Worm (Caenorhabditis elegans): ENCODE data around the gene gei-6.

The gei-6 gene

DNA sequence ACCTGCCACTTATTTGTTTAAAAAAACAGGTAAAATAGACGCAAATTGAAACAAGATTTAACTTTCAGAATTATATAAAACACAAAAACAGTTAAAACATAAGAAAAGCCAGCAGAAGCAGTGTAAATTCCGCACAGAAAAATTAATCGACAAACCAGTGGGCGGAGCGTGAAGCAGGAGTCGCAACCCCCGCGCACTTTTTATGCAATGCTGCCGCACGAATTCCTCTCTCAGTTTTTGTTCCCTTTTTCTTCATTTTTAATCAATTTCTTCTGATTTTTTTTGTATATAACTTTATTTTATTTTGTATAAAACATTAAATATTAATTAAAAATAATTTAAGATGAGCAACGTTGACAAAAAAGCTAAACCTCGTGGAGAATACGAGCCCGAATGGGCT is at the start of gene gei-6, which contains the start of gene krr-1:
gei-6 (minus strand) TSS at position 2 of the 400 bp plus-strand sequence.
krr-1 (plus strand) TSS at position 344 of the 400 bp plus-strand sequence.
- TF ChIP-seq nfya-1 (tag; optimal IDR thresholded peaks at IDR 0.05; ENCODE audit: insufficient read depth) (peak; percentile 58), tbx-2 (tag; optimal IDR thresholded peaks at IDR 0.05) (no peak), nhr-11 (tag; optimal IDR thresholded peaks at IDR 0.05) (no peak), ceh-9 (tag; optimal IDR thresholded peaks at IDR 0.05) (no peak), elt-2 (tag; optimal IDR thresholded peaks at IDR 0.05) (peak; percentile 14), lin-39 (tag; optimal IDR thresholded peaks at IDR 0.05) (peak; percentile 12), sea-2 (GFP tag; optimal IDR thresholded peaks at IDR 0.05) (no peak), pha-4 (tag; optimal IDR thresholded peaks at IDR 0.05) (peak; percentile 65), R02D3.7 (tag; optimal IDR thresholded peaks at IDR 0.05) (peak; percentile 17), hmg-11 (tag; optimal IDR thresholded peaks at IDR 0.05) (peak; percentile 73), lin-15B (tag; optimal IDR thresholded peaks at IDR 0.05) (peak; percentile 78), nhr-43 (tag; optimal IDR thresholded peaks at IDR 0.05; ENCODE audit: poor library complexity, severe bottlenecking) (peak; percentile 20), nhr-23 (tag; optimal IDR thresholded peaks at IDR 0.05) (peak; percentile 50)

DNA sequence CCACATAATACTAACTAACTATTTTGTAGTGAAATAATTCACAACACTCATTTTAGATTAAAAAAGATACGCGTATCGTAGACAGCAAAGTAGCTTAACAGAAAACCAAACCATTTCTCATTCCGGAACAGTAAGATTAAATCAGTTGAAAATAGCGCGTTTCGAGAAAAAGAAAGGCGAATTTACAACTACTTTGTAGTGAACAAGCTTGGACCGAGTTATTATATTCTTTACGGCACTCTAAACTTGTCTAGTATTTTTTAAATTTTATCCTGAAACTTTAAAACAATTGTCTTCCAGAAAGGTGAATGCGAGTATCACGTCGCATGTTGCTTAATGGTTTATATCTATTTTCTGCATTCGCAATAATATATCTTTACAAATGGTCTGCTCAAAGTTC is 48.4 kb upstream of the gei-6 start, which contains the start of gene C13A2.4:
C13A2.4 (plus strand) TSS at position 301 of the 400 bp plus-strand sequence.
- TF ChIP-seq pqm-1 (tag; optimal IDR thresholded peaks at IDR 0.05) (no peak), mml-1 (tag; optimal IDR thresholded peaks at IDR 0.05) (no peak), elt-1 (tag; optimal IDR thresholded peaks at IDR 0.05) (no peak), ztf-11 (tag; optimal IDR thresholded peaks at IDR 0.05) (no peak), nhr-43 (tag; optimal IDR thresholded peaks at IDR 0.05; ENCODE audit: poor library complexity, severe bottlenecking) (no peak), egl-27 (tag; optimal IDR thresholded peaks at IDR 0.05) (no peak), fkh-2 (tag; optimal IDR thresholded peaks at IDR 0.05) (no peak), snpc-4 (tag; optimal IDR thresholded peaks at IDR 0.05) (no peak), elt-3 (tag; optimal IDR thresholded peaks at IDR 0.05) (no peak), unc-39 (tag; optimal IDR thresholded peaks at IDR 0.05) (no peak), skn-1 (tag; optimal IDR thresholded peaks at IDR 0.05) (no peak), nhr-28 (tag; optimal IDR thresholded peaks at IDR 0.05) (no peak), elt-2 (tag; optimal IDR thresholded peaks at IDR 0.05) (no peak), ceh-28 (tag; optimal IDR thresholded peaks at IDR 0.05) (no peak), ama-1 (optimal IDR thresholded peaks at IDR 0.05) (no peak), aly-2 (tag; optimal IDR thresholded peaks at IDR 0.05) (no peak), fos-1 (tag; optimal IDR thresholded peaks at IDR 0.05) (no peak), hmg-11 (tag; optimal IDR thresholded peaks at IDR 0.05) (no peak), ceh-9 (tag; optimal IDR thresholded peaks at IDR 0.05) (no peak)

DNA sequence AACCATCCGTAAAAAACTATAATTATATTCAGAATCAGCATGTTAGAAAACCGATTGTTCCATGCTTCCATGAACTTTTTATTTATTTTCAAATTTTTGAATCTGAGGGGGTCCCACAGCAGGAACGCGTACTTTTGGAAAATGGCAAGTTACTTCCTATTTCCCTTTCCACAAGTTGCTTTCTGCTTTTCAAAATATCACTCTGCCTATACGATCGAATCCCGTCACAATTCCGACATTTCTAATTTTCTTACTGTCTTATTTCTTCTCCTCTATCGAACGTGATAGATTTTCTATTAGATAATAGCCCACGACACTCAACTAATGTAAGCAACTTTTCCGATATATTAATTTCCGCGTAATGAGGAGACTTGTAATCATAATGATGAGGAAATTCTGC is 44.8 kb upstream of the gei-6 start, which contains the start of gene C13A2.5:
C13A2.5 (plus strand) TSS at position 301 of the 400 bp plus-strand sequence.
- no peak for TF ChIP-seq nhr-23 (tag; optimal IDR thresholded peaks at IDR 0.05)
- no peak for TF ChIP-seq ama-1 (optimal IDR thresholded peaks at IDR 0.05)
- no peak for TF ChIP-seq nhr-67 (tag; optimal IDR thresholded peaks at IDR 0.05)
- TF ChIP-seq snpc-4 (tag; optimal IDR thresholded peaks at IDR 0.05): no peak
- no peak for TF ChIP-seq lin-15B (tag; optimal IDR thresholded peaks at IDR 0.05)
- TF ChIP-seq zag-1 (tag; optimal IDR thresholded peaks at IDR 0.05): no peak
- no peak for TF ChIP-seq hmg-11 (tag; optimal IDR thresholded peaks at IDR 0.05)
- no peak for TF ChIP-seq R02D3.7 (tag; optimal IDR thresholded peaks at IDR 0.05)

DNA sequence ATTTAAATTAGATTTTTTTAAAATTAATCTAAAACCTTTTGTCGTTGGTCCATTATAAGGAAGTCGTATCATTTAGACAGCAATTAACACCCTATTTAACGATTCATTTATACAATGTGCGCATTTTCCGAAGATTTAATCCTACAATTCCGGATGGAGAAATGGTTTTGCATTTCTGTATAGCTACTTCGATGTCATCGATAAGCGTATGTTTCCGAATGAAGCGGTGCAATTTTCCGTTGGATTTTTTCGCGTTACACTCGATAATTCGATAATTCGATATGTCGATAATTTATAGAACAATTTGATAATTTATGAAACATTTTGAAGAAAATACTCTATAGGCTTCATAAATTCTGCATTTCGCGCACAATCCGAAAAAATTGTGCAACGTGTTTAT is 44.3 kb upstream of the gei-6 start, which contains the start of gene C13A2.10:
C13A2.10 (minus strand) TSS at position 101 of the 400 bp plus-strand sequence.
- TF ChIP-seq pqm-1 (tag; optimal IDR thresholded peaks at IDR 0.05): no peak
- no peak for TF ChIP-seq ceh-82 (tag; optimal IDR thresholded peaks at IDR 0.05)
- no peak for TF ChIP-seq nhr-43 (tag; optimal IDR thresholded peaks at IDR 0.05; ENCODE audit: poor library complexity, severe bottlenecking)
- TF ChIP-seq nhr-28 (tag; optimal IDR thresholded peaks at IDR 0.05): no peak
- TF ChIP-seq fos-1 (tag; optimal IDR thresholded peaks at IDR 0.05): no peak
- TF ChIP-seq R02D3.7 (tag; optimal IDR thresholded peaks at IDR 0.05): no peak
- no peak for TF ChIP-seq ztf-11 (tag; optimal IDR thresholded peaks at IDR 0.05)
- TF ChIP-seq jun-1 (tag; optimal IDR thresholded peaks at IDR 0.05): no peak
- no peak for TF ChIP-seq nhr-237 (tag; optimal IDR thresholded peaks at IDR 0.05)
- TF ChIP-seq nhr-11 (tag; optimal IDR thresholded peaks at IDR 0.05): no peak
- TF ChIP-seq lin-39 (tag; optimal IDR thresholded peaks at IDR 0.05): no peak
- TF ChIP-seq nhr-23 (tag; optimal IDR thresholded peaks at IDR 0.05): no peak
- no peak for TF ChIP-seq pha-4 (tag; optimal IDR thresholded peaks at IDR 0.05)
- no peak for TF ChIP-seq ceh-16 (tag; optimal IDR thresholded peaks at IDR 0.05)
- TF ChIP-seq daf-12 (tag; optimal IDR thresholded peaks at IDR 0.05): no peak
- no peak for TF ChIP-seq tbx-2 (tag; optimal IDR thresholded peaks at IDR 0.05)

All from whole organism, L3 larva.